Worm (Caenorhabditis elegans) whole organism, young adult: Measurements from ENCODE around the gene fbxa-167.

Source experiments
- F33H1.4 ChIP-seq: fragments of 200-800 bp; sonication (Bioruptor generic); IDR thresholded peaks from 2 replicates; pipeline ENCODE4 v1.3.6; 2022; ENCODE audit warnings: missing genetic modification reagents, missing genetic modification characterization, missing compliant biosample characterization
- F55B11.4 ChIP-seq: sonication (generic microtip); optimal IDR thresholded peaks from 2 replicates; lab custom pipeline; 2016; ENCODE audit warnings: missing compliant biosample characterization, missing genetic modification characterization, borderline replicate concordance; ENCODE audit not compliant: insufficient read depth
- Y53F4B.3 ChIP-seq: fragments of 200-800 bp; sonication (Bioruptor generic); IDR thresholded peaks from 2 replicates; pipeline ENCODE4 v1.3.6; 2022; ENCODE audit warnings: missing genetic modification reagents, missing genetic modification characterization, missing compliant biosample characterization
- Y95B8A.8 ChIP-seq: fragments of 200-800 bp; sonication (Bioruptor generic); IDR thresholded peaks from 2 replicates; pipeline ENCODE4 v1.3.6; 2022; ENCODE audit warnings: missing genetic modification reagents, missing genetic modification characterization, missing compliant biosample characterization
- akir-1 ChIP-seq: fragments of 200-800 bp; sonication (Bioruptor generic); optimal IDR thresholded peaks from 2 replicates; lab custom pipeline; 2018; ENCODE audit warnings: mild to moderate bottlenecking, missing genetic modification characterization, moderate library complexity, missing compliant biosample characterization
- attf-5 ChIP-seq: fragments of 200-800 bp; sonication (Bioruptor generic); optimal IDR thresholded peaks from 2 replicates; lab custom pipeline; 2018; ENCODE audit warnings: mild to moderate bottlenecking, missing genetic modification characterization, missing compliant biosample characterization
- cebp-1 ChIP-seq, 2 experiments: fragments of 200-800 bp in 1 of 2; sonication (Bioruptor generic) in 1 of 2; sonication (generic microtip) in 1 of 2; IDR thresholded peaks in 1 of 2; optimal IDR thresholded peaks in 1 of 2; 2 replicates each; pipeline versions ENCODE4 v1.3.6 to Lab custom; 2017 to 2022; ENCODE audit warnings: missing compliant biosample characterization in 2 of 2, missing genetic modification characterization in 2 of 2, mild to moderate bottlenecking in 1 of 2, missing genetic modification reagents in 1 of 2, moderate library complexity in 1 of 2
- cebp-2 ChIP-seq: fragments of 200-800 bp; sonication (Bioruptor generic); IDR thresholded peaks from 2 replicates; pipeline ENCODE4 v1.3.6; 2022; ENCODE audit warnings: missing genetic modification characterization, missing compliant biosample characterization
- ceh-100 ChIP-seq: fragments of 200-800 bp; sonication (Bioruptor generic); IDR thresholded peaks from 2 replicates; pipeline ENCODE4 v1.3.6; 2022; ENCODE audit warnings: missing genetic modification reagents, missing genetic modification characterization, missing compliant biosample characterization
- ceh-79 ChIP-seq: sonication (generic microtip); optimal IDR thresholded peaks from 2 replicates; lab custom pipeline; 2017; ENCODE audit warnings: mild to moderate bottlenecking, missing genetic modification characterization, missing compliant biosample characterization
- ceh-91 ChIP-seq: fragments of 200-800 bp; sonication (Bioruptor generic); IDR thresholded peaks from 2 replicates; pipeline ENCODE4 v1.3.6; 2022; ENCODE audit warnings: missing genetic modification reagents, missing genetic modification characterization, missing compliant biosample characterization
- dox-1 ChIP-seq: fragments of 200-800 bp; sonication (Bioruptor generic); IDR thresholded peaks from 2 replicates; pipeline ENCODE4 v1.3.6; 2022; ENCODE audit warnings: missing genetic modification reagents, missing genetic modification characterization, missing compliant biosample characterization
- dpff-1 ChIP-seq: sonication (generic microtip); optimal IDR thresholded peaks from 2 replicates; lab custom pipeline; 2017; ENCODE audit warnings: mild to moderate bottlenecking, missing genetic modification characterization, missing compliant biosample characterization
- efl-1 ChIP-seq: fragments of 150-350 bp; optimal IDR thresholded peaks from 2 replicates; lab custom pipeline; 2014; ENCODE audit warnings: missing biosample characterization, missing genetic modification reagents, missing genetic modification characterization
- hsf-1 ChIP-seq: fragments of 200-800 bp; sonication (Bioruptor generic); IDR thresholded peaks from 2 replicates; pipeline ENCODE4 v1.3.6; 2022; ENCODE audit warnings: missing genetic modification reagents, missing genetic modification characterization, missing compliant biosample characterization
- lag-1 ChIP-seq: fragments of 200-800 bp; sonication (Bioruptor generic); IDR thresholded peaks from 2 replicates; pipeline ENCODE4 v1.3.6; 2022; ENCODE audit warnings: missing genetic modification reagents, missing genetic modification characterization, missing compliant biosample characterization
- lin-26 ChIP-seq: fragments of 200-800 bp; sonication (Bioruptor generic); IDR thresholded peaks from 2 replicates; pipeline ENCODE4 v1.3.6; 2022; ENCODE audit warnings: missing genetic modification reagents, missing genetic modification characterization, missing compliant biosample characterization
- lin-54 ChIP-seq: fragments of 200-800 bp; sonication (Bioruptor generic); optimal IDR thresholded peaks from 2 replicates; lab custom pipeline; 2018; ENCODE audit warnings: mild to moderate bottlenecking, missing genetic modification characterization, missing compliant biosample characterization
- madf-6 ChIP-seq: fragments of 200-800 bp; sonication (Bioruptor generic); IDR thresholded peaks from 2 replicates; pipeline ENCODE4 v1.3.6; 2022; ENCODE audit warnings: missing genetic modification reagents, missing genetic modification characterization, missing compliant biosample characterization
- madf-8 ChIP-seq: fragments of 200-800 bp; sonication (Bioruptor generic); conservative IDR thresholded peaks from 2 replicates; pipeline ENCODE4 v1.3.6; 2022; ENCODE audit warnings: missing genetic modification reagents, missing genetic modification characterization, missing compliant biosample characterization
- mes-4 ChIP-seq: sonication (generic microtip); optimal IDR thresholded peaks from 2 replicates; lab custom pipeline; 2016; ENCODE audit warnings: missing genotype, missing genetic modification characterization, missing compliant biosample characterization
- nhr-80 ChIP-seq: sonication (generic microtip); optimal IDR thresholded peaks from 2 replicates; lab custom pipeline; 2016; ENCODE audit warnings: missing genetic modification characterization, missing compliant biosample characterization
- pha-4 ChIP-seq: fragments of 150-350 bp; sonication (generic microtip); optimal IDR thresholded peaks from 2 replicates; lab custom pipeline; 2014; ENCODE audit warnings: missing biosample characterization, missing genetic modification reagents, missing genetic modification characterization
- repo-1 ChIP-seq: sonication (generic microtip); optimal IDR thresholded peaks from 2 replicates; lab custom pipeline; 2017; ENCODE audit warnings: mild to moderate bottlenecking, missing genetic modification characterization, missing compliant biosample characterization
- sea-2 ChIP-seq: fragments of 200-800 bp; sonication (Bioruptor generic); IDR thresholded peaks from 2 replicates; pipeline ENCODE4 v1.3.6; 2022; ENCODE audit warnings: missing genetic modification characterization, missing compliant biosample characterization
- snpc-1.3 ChIP-seq: sonication (generic microtip); optimal IDR thresholded peaks from 2 replicates; lab custom pipeline; 2017; ENCODE audit warnings: missing genetic modification characterization, mild to moderate bottlenecking, missing compliant biosample characterization, antibody characterized with exemption, moderate library complexity, missing genotype, missing genetic modification reagents; ENCODE audit not compliant: insufficient read depth
- snpc-3.4 ChIP-seq: sonication (generic microtip); optimal IDR thresholded peaks from 2 replicates; lab custom pipeline; 2017; ENCODE audit warnings: missing genetic modification characterization, mild to moderate bottlenecking, missing compliant biosample characterization, antibody characterized with exemption, moderate library complexity, missing genotype, missing genetic modification reagents
- snpc-4 ChIP-seq, 5 experiments: fragments of 150-350 bp in 1 of 5; sonication (generic microtip) in 4 of 5; optimal IDR thresholded peaks; 2 replicates each; lab custom pipeline; 2014 to 2018; ENCODE audit warnings: missing genetic modification characterization in 5 of 5, missing biosample characterization in 3 of 5, antibody characterized with exemption in 2 of 5, mild to moderate bottlenecking in 2 of 5, missing compliant biosample characterization in 2 of 5, missing genotype in 2 of 5, moderate library complexity in 2 of 5, missing genetic modification reagents in 1 of 5
- tbp1 ChIP-seq: fragments of 200-800 bp; sonication (Bioruptor generic); optimal IDR thresholded peaks from 2 replicates; lab custom pipeline; 2018; ENCODE audit warnings: mild to moderate bottlenecking, missing genetic modification characterization, missing compliant biosample characterization
- tlf-1 ChIP-seq: fragments of 200-800 bp; sonication (Bioruptor generic); optimal IDR thresholded peaks from 2 replicates; lab custom pipeline; 2018; ENCODE audit warnings: mild to moderate bottlenecking, missing genetic modification characterization, missing compliant biosample characterization
- ztf-25 ChIP-seq: fragments of 200-800 bp; sonication (Bioruptor generic); IDR thresholded peaks from 2 replicates; pipeline ENCODE4 v1.3.6; 2022; ENCODE audit warnings: missing genetic modification reagents, missing genetic modification characterization, missing compliant biosample characterization
- ztf-3 ChIP-seq: fragments of 200-800 bp; sonication (Bioruptor generic); optimal IDR thresholded peaks from 2 replicates; lab custom pipeline; 2018; ENCODE audit warnings: mild to moderate bottlenecking, missing genetic modification characterization, missing compliant biosample characterization

The fbxa-167 gene

ce11 chrII:13616000-13616399 lies 25.3 kb upstream of the fbxa-167 start, which contains the start of gene gst-14 (continued):
- TF ChIP-seq cebp-2: no peak
- no peak for TF ChIP-seq repo-1 (tag; lab: Kevin White, UChicago)

ce11 chrII:13617808-13618207 lies 23.5 kb upstream of the fbxa-167 start, which contains the start of gene gst-12:
Gene gst-12 (minus strand): TSS chrII:13618061.
- no peak for TF ChIP-seq Y95B8A.8 (GFP tag; lab: Robert Waterston, UW)
- TF ChIP-seq snpc-4 (GFP tag; optimal IDR thresholded peaks at IDR 0.05; lab: Kevin White, UChicago): no peak
- no peak for TF ChIP-seq snpc-4 (tag; optimal IDR thresholded peaks at IDR 0.05; lab: Kevin White, UChicago)
- no peak for TF ChIP-seq ztf-3 (GFP tag; lab: Kevin White, UChicago)
- no peak for TF ChIP-seq nhr-80 (tag; lab: Kevin White, UChicago)
- no peak for TF ChIP-seq F33H1.4 (GFP tag; lab: Robert Waterston, UW)
- no peak for TF ChIP-seq akir-1 (GFP tag; lab: Kevin White, UChicago)
- TF ChIP-seq dpff-1 (tag; lab: Kevin White, UChicago): no peak
- TF ChIP-seq pha-4: no peak
- TF ChIP-seq snpc-1.3 (tag; lab: Kevin White, UChicago): no peak

ce11 chrII:13622179-13622578 lies 19.1 kb upstream of the fbxa-167 start:
- TF ChIP-seq madf-6 (peak; percentile 67), madf-8 (GFP tag; lab: Robert Waterston, UW) (0 out of 2 replicates have a peak, but pooled peaks have one; percentile 13), F33H1.4 (GFP tag; lab: Robert Waterston, UW) (peak; percentile 71)

ce11 chrII:13624330-13624729 lies 17.0 kb upstream of the fbxa-167 start, which contains the start of gene gst-16:
Gene gst-16 (minus strand): TSS chrII:13624440.
- no peak for TF ChIP-seq efl-1 (GFP tag; lab: Kevin White, UChicago)
- TF ChIP-seq attf-5 (GFP tag; lab: Kevin White, UChicago): no peak
- TF ChIP-seq snpc-3.4 (tag; lab: Kevin White, UChicago): no peak
- TF ChIP-seq tlf-1 (GFP tag; lab: Kevin White, UChicago): no peak
- TF ChIP-seq ztf-25 (GFP tag; lab: Robert Waterston, UW): no peak
- no peak for TF ChIP-seq lag-1 (GFP tag; lab: Robert Waterston, UW)
- no peak for TF ChIP-seq snpc-1.3 (tag; lab: Kevin White, UChicago)
- TF ChIP-seq cebp-1 (GFP tag; IDR thresholded peaks at IDR 0.05; lab: Robert Waterston, UW): no peak
- TF ChIP-seq cebp-1 (tag; optimal IDR thresholded peaks at IDR 0.05; lab: Kevin White, UChicago): no peak
- TF ChIP-seq Y53F4B.3 (GFP tag; lab: Robert Waterston, UW): no peak
- no peak for TF ChIP-seq dox-1 (GFP tag; lab: Robert Waterston, UW)
- TF ChIP-seq hsf-1: no peak
- TF ChIP-seq lin-26 (GFP tag; lab: Robert Waterston, UW): no peak
- TF ChIP-seq sea-2 (GFP tag; lab: Robert Waterston, UW): no peak
- TF ChIP-seq ceh-91 (GFP tag; lab: Robert Waterston, UW): no peak
- no peak for TF ChIP-seq ceh-100
- no peak for TF ChIP-seq F55B11.4 (tag; lab: Kevin White, UChicago)
- TF ChIP-seq mes-4: no peak
- TF ChIP-seq lin-54 (GFP tag; lab: Kevin White, UChicago): no peak
- TF ChIP-seq tbp1 (GFP tag; lab: Kevin White, UChicago): no peak
- no peak for TF ChIP-seq ceh-79 (tag; lab: Kevin White, UChicago)
